Fruit fly (Drosophila melanogaster) whole organism, embryonic: ENCODE results near the gene Ostgamma.

Source experiments
- Ada2b ChIP-seq: fragments of 200-800 bp; sonication (Bioruptor generic); IDR thresholded peaks from 2 replicates; pipeline ENCODE4 v1.3.6; 2022; ENCODE audit warnings: missing biosample characterization, missing genetic modification characterization
- Atf3 ChIP-seq: fragments of 200-800 bp; sonication (Bioruptor generic); optimal IDR thresholded peaks from 3 replicates; lab custom pipeline; 2016; ENCODE audit warnings: missing biosample characterization, missing genetic modification characterization
- CG1024 ChIP-seq: fragments of 200-800 bp; sonication (Bioruptor generic); IDR thresholded peaks from 2 replicates; pipeline ENCODE4 v1.3.6; 2022; ENCODE audit warnings: missing biosample characterization, missing genetic modification characterization
- CG10267 ChIP-seq: fragments of 200-800 bp; sonication (Bioruptor generic); optimal IDR thresholded peaks from 2 replicates; lab custom pipeline; 2018; ENCODE audit warnings: missing biosample characterization, mild to moderate bottlenecking, missing genetic modification characterization, moderate library complexity
- CG10462 ChIP-seq: fragments of 200-800 bp; sonication (Bioruptor generic); optimal IDR thresholded peaks from 2 replicates; lab custom pipeline; 2016; ENCODE audit warnings: missing biosample characterization, missing genetic modification characterization
- CG10959 ChIP-seq: fragments of 200-800 bp; sonication (Bioruptor generic); IDR thresholded peaks from 2 replicates; pipeline ENCODE4 v1.3.6; 2022; ENCODE audit warnings: missing biosample characterization, missing genetic modification characterization
- CG11085 ChIP-seq: fragments of 200-800 bp; sonication (Bioruptor generic); IDR thresholded peaks from 2 replicates; pipeline ENCODE4 v1.3.6; 2022; ENCODE audit warnings: missing biosample characterization, missing genetic modification characterization
- CG11696 ChIP-seq: fragments of 200-800 bp; sonication (Bioruptor generic); IDR thresholded peaks from 2 replicates; pipeline ENCODE4 v1.3.6; 2022; ENCODE audit warnings: missing biosample characterization, missing genetic modification characterization
- CG12744 ChIP-seq: fragments of 200-800 bp; sonication (Bioruptor generic); optimal IDR thresholded peaks from 2 replicates; lab custom pipeline; 2016; ENCODE audit warnings: missing biosample characterization, missing genetic modification characterization
- CG13424 ChIP-seq: fragments of 200-800 bp; sonication (Bioruptor generic); optimal IDR thresholded peaks from 2 replicates; lab custom pipeline; 2019; ENCODE audit warnings: missing biosample characterization, mild to moderate bottlenecking, missing genetic modification characterization, moderate library complexity
- CG1529 ChIP-seq: fragments of 200-800 bp; sonication (Bioruptor generic); optimal IDR thresholded peaks from 3 replicates; lab custom pipeline; 2018; ENCODE audit warnings: missing biosample characterization, missing genetic modification characterization
- CG15479 ChIP-seq: fragments of 200-800 bp; sonication (Bioruptor generic); optimal IDR thresholded peaks from 3 replicates; lab custom pipeline; 2019; ENCODE audit warnings: missing biosample characterization, mild to moderate bottlenecking, missing genetic modification characterization, moderate library complexity
- CG17359 ChIP-seq: fragments of 200-800 bp; sonication (Bioruptor generic); optimal IDR thresholded peaks from 3 replicates; lab custom pipeline; 2018; ENCODE audit warnings: missing biosample characterization, mild to moderate bottlenecking, missing genetic modification characterization, moderate library complexity
- CG17385 ChIP-seq: fragments of 200-800 bp; sonication (Bioruptor generic); optimal IDR thresholded peaks from 3 replicates; lab custom pipeline; 2018; ENCODE audit warnings: missing biosample characterization, mild to moderate bottlenecking, missing genetic modification characterization
- CG18011 ChIP-seq: fragments of 200-800 bp; sonication (Bioruptor generic); optimal IDR thresholded peaks from 2 replicates; lab custom pipeline; 2017; ENCODE audit warnings: missing biosample characterization, missing genetic modification characterization, mild to moderate bottlenecking, moderate library complexity, missing genotype
- CG1832 ChIP-seq: fragments of 200-800 bp; sonication (Bioruptor generic); optimal IDR thresholded peaks from 2 replicates; lab custom pipeline; 2017; ENCODE audit warnings: missing biosample characterization, mild to moderate bottlenecking, missing genetic modification characterization, inconsistent platforms
- CG2712 ChIP-seq: fragments of 200-800 bp; optimal IDR thresholded peaks from 3 replicates; lab custom pipeline; 2019; ENCODE audit warnings: missing biosample characterization, mild to moderate bottlenecking, missing genetic modification characterization, moderate library complexity
- CG33557 ChIP-seq: fragments of 200-800 bp; sonication (Bioruptor generic); optimal IDR thresholded peaks from 2 replicates; lab custom pipeline; 2019; ENCODE audit warnings: missing biosample characterization, mild to moderate bottlenecking, missing genetic modification characterization, moderate library complexity
- CG34376 ChIP-seq: fragments of 200-800 bp; sonication (Bioruptor generic); optimal IDR thresholded peaks from 2 replicates; lab custom pipeline; 2018; ENCODE audit warnings: missing biosample characterization, mild to moderate bottlenecking, missing genetic modification characterization
- CG4282 ChIP-seq: fragments of 200-800 bp; sonication (Bioruptor generic); optimal IDR thresholded peaks from 2 replicates; lab custom pipeline; 2016; ENCODE audit warnings: missing biosample characterization, missing genetic modification characterization
- CG7357 ChIP-seq: fragments of 200-800 bp; sonication (Bioruptor generic); IDR thresholded peaks from 3 replicates; pipeline ENCODE4 v1.3.6; 2022; ENCODE audit warnings: missing biosample characterization, missing genetic modification characterization
- CG7963 ChIP-seq: fragments of 200-800 bp; sonication (Bioruptor generic); IDR thresholded peaks from 3 replicates; pipeline ENCODE4 v1.3.6; 2022; ENCODE audit warnings: missing biosample characterization, missing genetic modification characterization; ENCODE audit not compliant: partially characterized antibody
- CG9797 ChIP-seq: fragments of 200-800 bp; sonication (Bioruptor generic); optimal IDR thresholded peaks from 3 replicates; lab custom pipeline; 2018; ENCODE audit warnings: missing biosample characterization, mild to moderate bottlenecking, missing genetic modification characterization
- CrebB ChIP-seq: fragments of 200-800 bp; sonication (Bioruptor generic); optimal IDR thresholded peaks from 3 replicates; lab custom pipeline; 2018; ENCODE audit warnings: missing biosample characterization, mild to moderate bottlenecking, missing genetic modification characterization
- ERR ChIP-seq: fragments of 200-800 bp; sonication (Bioruptor generic); optimal IDR thresholded peaks from 2 replicates; lab custom pipeline; 2016; ENCODE audit warnings: missing biosample characterization, missing genetic modification characterization
- GATAe ChIP-seq: fragments of 200-800 bp; sonication (Bioruptor generic); conservative IDR thresholded peaks from 2 replicates; pipeline ENCODE4 v1.3.6; 2022; ENCODE audit warnings: missing biosample characterization, missing genetic modification characterization
- HHEX ChIP-seq: fragments of 200-800 bp; sonication (Bioruptor generic); optimal IDR thresholded peaks from 3 replicates; lab custom pipeline; 2017; ENCODE audit warnings: missing biosample characterization, mild to moderate bottlenecking, missing genetic modification characterization, missing genetic modification reagents
- HLH3B ChIP-seq: fragments of 200-800 bp; sonication (Bioruptor generic); IDR thresholded peaks from 2 replicates; pipeline ENCODE4 v1.3.6; 2022; ENCODE audit warnings: missing biosample characterization, missing genetic modification characterization
- Hand ChIP-seq: fragments of 200-800 bp; sonication (Bioruptor generic); optimal IDR thresholded peaks from 2 replicates; lab custom pipeline; 2017; ENCODE audit warnings: mild to moderate bottlenecking, missing biosample characterization, missing genetic modification reagents, missing genetic modification characterization
- Hr3 ChIP-seq: fragments of 200-800 bp; sonication (Bioruptor generic); optimal IDR thresholded peaks from 3 replicates; lab custom pipeline; 2016; ENCODE audit warnings: missing biosample characterization, missing genetic modification characterization
- Myb ChIP-seq: fragments of 200-800 bp; sonication (Bioruptor generic); optimal IDR thresholded peaks from 2 replicates; lab custom pipeline; 2016; ENCODE audit warnings: missing biosample characterization, missing genetic modification characterization
- NC2β ChIP-seq: fragments of 200-800 bp; sonication (Bioruptor generic); optimal IDR thresholded peaks from 2 replicates; lab custom pipeline; 2016; ENCODE audit warnings: missing biosample characterization, missing genetic modification characterization
- Ptx1 ChIP-seq: fragments of 200-800 bp; sonication (Bioruptor generic); IDR thresholded peaks from 2 replicates; pipeline ENCODE4 v1.3.6; 2022; ENCODE audit warnings: missing biosample characterization, missing genetic modification characterization
- Spps ChIP-seq: fragments of 200-800 bp; sonication (Bioruptor generic); optimal IDR thresholded peaks from 2 replicates; lab custom pipeline; 2018; ENCODE audit warnings: missing biosample characterization, mild to moderate bottlenecking, missing genetic modification characterization
- bsh ChIP-seq, 2 experiments: fragments of 200-800 bp; sonication (Bioruptor generic); optimal IDR thresholded peaks; 2 replicates each; lab custom pipeline; 2017 to 2018; ENCODE audit warnings: mild to moderate bottlenecking in 2 of 2, missing biosample characterization in 2 of 2, missing genetic modification characterization in 2 of 2, moderate library complexity in 1 of 2
- chm ChIP-seq: fragments of 200-800 bp; sonication (Bioruptor generic); IDR thresholded peaks from 2 replicates; pipeline ENCODE4 v1.3.6; 2022; ENCODE audit warnings: missing biosample characterization, missing genetic modification characterization
- ci ChIP-seq: fragments of 200-800 bp; sonication (Bioruptor generic); IDR thresholded peaks from 3 replicates; pipeline ENCODE4 v1.3.6; 2022; ENCODE audit warnings: missing biosample characterization, missing genetic modification characterization
- fu2 ChIP-seq: fragments of 200-800 bp; sonication (Bioruptor generic); optimal IDR thresholded peaks from 2 replicates; lab custom pipeline; 2016; ENCODE audit warnings: missing biosample characterization, missing genetic modification characterization
- hkb ChIP-seq, 2 experiments: fragments of 200-800 bp in 1 of 2; fragments of >200 bp in 1 of 2; sonication (Bioruptor generic) in 1 of 2; IDR thresholded peaks in 1 of 2; optimal IDR thresholded peaks in 1 of 2; 2 replicates each; pipeline versions ENCODE4 v1.3.6 to Lab custom; 2017 to 2022; ENCODE audit warnings: missing biosample characterization in 1 of 2, missing genetic modification characterization in 1 of 2
- insv ChIP-seq, 2 experiments: fragments of 200-800 bp; sonication (Bioruptor generic); optimal IDR thresholded peaks; 3 replicates each; lab custom pipeline; 2016 to 2018; ENCODE audit warnings: missing biosample characterization in 2 of 2, missing genetic modification characterization in 2 of 2
- kah ChIP-seq: fragments of 200-800 bp; sonication (Bioruptor generic); optimal IDR thresholded peaks from 2 replicates; lab custom pipeline; 2018; ENCODE audit warnings: missing biosample characterization, mild to moderate bottlenecking, missing genetic modification characterization
- ken ChIP-seq: fragments of 200-800 bp; sonication (Bioruptor generic); IDR thresholded peaks from 3 replicates; pipeline ENCODE4 v1.3.6; 2022; ENCODE audit warnings: missing biosample characterization, missing genetic modification characterization
- luna ChIP-seq: fragments of 200-800 bp; sonication (Bioruptor generic); optimal IDR thresholded peaks from 2 replicates; lab custom pipeline; 2016; ENCODE audit warnings: missing biosample characterization, missing genetic modification characterization
- pita ChIP-seq: fragments of 200-800 bp; sonication (Bioruptor generic); optimal IDR thresholded peaks from 2 replicates; lab custom pipeline; 2017; ENCODE audit warnings: missing biosample characterization, mild to moderate bottlenecking, missing genetic modification characterization
- scrt ChIP-seq: fragments of 200-800 bp; sonication (Bioruptor generic); optimal IDR thresholded peaks from 2 replicates; lab custom pipeline; 2018; ENCODE audit warnings: missing biosample characterization, mild to moderate bottlenecking, missing genetic modification characterization, moderate library complexity
- seq ChIP-seq: fragments of 200-800 bp; sonication (Bioruptor generic); IDR thresholded peaks from 2 replicates; pipeline ENCODE4 v1.3.6; 2022; ENCODE audit warnings: missing biosample characterization, missing genetic modification characterization
- sob ChIP-seq: fragments of 200-800 bp; sonication (Bioruptor generic); IDR thresholded peaks from 2 replicates; pipeline ENCODE4 v1.3.6; 2022; ENCODE audit warnings: missing biosample characterization, missing genetic modification characterization
- tup ChIP-seq: fragments of 200-800 bp; sonication (Bioruptor generic); optimal IDR thresholded peaks from 2 replicates; lab custom pipeline; 2016; ENCODE audit warnings: missing biosample characterization, mild to moderate bottlenecking, missing genetic modification characterization, moderate library complexity
- zen2 ChIP-seq: fragments of 200-800 bp; sonication (Bioruptor generic); IDR thresholded peaks from 3 replicates; pipeline ENCODE4 v1.3.6; 2022; ENCODE audit warnings: missing biosample characterization, missing genetic modification characterization; ENCODE audit not compliant: partially characterized antibody

Ostgamma gene

DNA sequence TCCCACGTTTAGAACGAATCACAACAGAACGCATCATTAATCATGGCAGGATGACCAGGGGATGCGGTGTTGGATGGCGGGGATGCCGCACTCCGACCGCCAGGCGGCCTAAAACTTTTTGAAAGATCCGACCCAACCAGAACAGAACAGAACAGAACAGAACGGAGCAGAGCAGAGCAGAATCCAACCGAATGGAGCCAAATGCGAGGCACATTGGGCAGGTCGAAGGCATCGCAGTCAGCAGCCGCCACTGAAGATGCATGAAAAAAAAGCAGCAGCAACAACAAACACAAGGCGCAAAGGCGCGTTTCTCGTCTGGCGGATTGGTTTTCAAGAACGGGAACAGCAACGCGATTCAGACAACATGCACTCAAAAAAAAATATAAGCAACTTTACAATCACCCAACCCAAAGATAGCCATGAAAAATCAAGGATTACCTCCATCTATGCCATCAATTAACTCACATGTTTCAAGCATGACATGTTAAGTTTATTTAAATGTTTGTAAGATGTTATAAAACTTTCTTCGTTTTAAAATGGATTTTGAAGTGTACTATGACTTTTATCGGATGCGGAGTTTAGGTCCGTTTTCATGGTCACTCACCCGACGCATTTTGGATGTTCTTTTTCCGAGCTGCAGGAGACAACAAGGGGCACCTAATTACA, 28.5 kb downstream of the Ostgamma start (continued):
- TF ChIP-seq ERR (no peak), luna (no peak), CG17385 (GFP tag; lab: Kevin White, UChicago) (peak; percentile 44), CG9797 (GFP tag; lab: Kevin White, UChicago) (no peak), CG10462 (peak; percentile 51), CG17359 (tag; lab: Kevin White, UChicago) (peak; percentile 48), ci (GFP tag; lab: Robert Waterston, UW) (peak; percentile 71), CG11085 (GFP tag; lab: Robert Waterston, UW) (no peak), HLH3B (GFP tag; lab: Robert Waterston, UW) (peak; percentile 46; the same call in 1 of the 2 replicates), CG34376 (GFP tag; lab: Kevin White, UChicago) (no peak), pita (no peak), Hr3 (peak; percentile 39), Ada2b (GFP tag; lab: Robert Waterston, UW) (no peak), CG15479 (no peak), zen2 (no peak), Hand (GFP tag; lab: Kevin White, UChicago) (no peak), CG18011 (GFP tag; lab: Kevin White, UChicago) (no peak), hkb (optimal IDR thresholded peaks at IDR 0.05; lab: Kevin White, UChicago) (no peak), hkb (GFP tag; IDR thresholded peaks at IDR 0.05; lab: Robert Waterston, UW) (peak; percentile 59; the same call in 1 of the 2 replicates), sob (GFP tag; lab: Robert Waterston, UW) (peak; percentile 6; the same call in 1 of the 2 replicates), seq (GFP tag; lab: Robert Waterston, UW) (no peak), fu2 (GFP tag; lab: Kevin White, UChicago) (no peak), CG7963 (GFP tag; lab: Robert Waterston, UW) (no peak), CG33557 (GFP tag; lab: Kevin White, UChicago) (peak; percentile 88), CG1832 (GFP tag; lab: Kevin White, UChicago) (no peak), Spps (tag; lab: Kevin White, UChicago) (peak; percentile 86), bsh (GFP tag; optimal IDR thresholded peaks at IDR 0.05; lab: Kevin White, UChicago) (peak; percentile 89 to 92), CG2712 (peak; percentile 88), CG10267 (peak; percentile 80), kah (GFP tag; lab: Kevin White, UChicago) (no peak), CG7357 (GFP tag; lab: Robert Waterston, UW) (no peak; the same call in 2 of the 3 replicates), CG4282 (GFP tag; lab: Kevin White, UChicago) (no peak), CG11696 (GFP tag; lab: Robert Waterston, UW) (no peak), CG12744 (GFP tag; lab: Kevin White, UChicago) (no peak), CG1529 (GFP tag; lab: Kevin White, UChicago) (peak; percentile 52), tup (GFP tag; lab: Kevin White, UChicago) (peak; percentile 41), Atf3 (GFP tag; lab: Kevin White, UChicago) (peak; percentile 56), scrt (peak; percentile 12), insv (GFP tag; optimal IDR thresholded peaks at IDR 0.05; lab: Kevin White, UChicago) (no peak), CG13424 (tag; lab: Kevin White, UChicago) (peak; percentile 56), ken (GFP tag; lab: Robert Waterston, UW) (peak; percentile 50; the same call in 1 of the 3 replicates), HHEX (GFP tag; lab: Kevin White, UChicago) (peak; percentile 49), Ptx1 (GFP tag; lab: Robert Waterston, UW) (no peak), CG1024 (GFP tag; lab: Robert Waterston, UW) (peak; percentile 56), CG10959 (GFP tag; lab: Robert Waterston, UW) (peak; percentile 81), Myb (GFP tag; lab: Kevin White, UChicago) (no peak), CrebB (tag; lab: Kevin White, UChicago) (no peak), chm (GFP tag; lab: Robert Waterston, UW) (peak; percentile 71; the same call in 1 of the 2 replicates), GATAe (GFP tag; lab: Robert Waterston, UW) (no peak), NC2β (GFP tag; lab: Kevin White, UChicago) (peak; percentile 68)
